Worm (Caenorhabditis elegans): ENCODE results near the gene syd-1.

DNA sequence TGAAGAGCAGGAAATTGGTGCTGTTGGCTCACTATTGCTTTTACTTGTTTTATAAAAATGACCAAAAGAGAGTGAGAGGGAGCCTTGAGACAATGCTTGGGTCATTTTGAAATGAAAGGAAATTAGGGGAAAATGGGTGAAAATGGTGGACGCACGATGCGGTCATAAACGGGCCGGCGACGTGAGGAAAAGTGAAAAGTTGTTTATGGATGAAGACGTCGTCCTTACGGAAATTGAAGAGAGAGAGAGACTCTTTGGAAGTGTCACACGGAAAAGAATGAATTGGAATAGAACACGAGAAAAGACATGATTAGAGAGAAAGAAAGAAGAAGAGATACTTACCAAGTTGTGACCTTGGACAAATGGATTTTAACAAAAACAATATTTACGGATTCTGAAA lies 26.8 kb upstream of the syd-1 start:
- no peak for TF ChIP-seq flt-1 (GFP tag; IDR thresholded peaks at IDR 0.05)
- TF ChIP-seq tab-1 (GFP tag; IDR thresholded peaks at IDR 0.05), result no peak
- no peak for TF ChIP-seq T22C8.4 (GFP tag; IDR thresholded peaks at IDR 0.05)
- no peak for TF ChIP-seq klf-2 (GFP tag; conservative IDR thresholded peaks at IDR 0.05)
